Worm (Caenorhabditis elegans) whole organism, midembryonic: ENCODE data around the gene C34C12.12.

Source experiments
- T22C8.4 ChIP-seq: fragments of 200-800 bp; sonication (Bioruptor generic); IDR thresholded peaks from 2 replicates; pipeline ENCODE4 v1.3.6; 2022; ENCODE audit warnings: missing genetic modification characterization, missing compliant biosample characterization
- flt-1 ChIP-seq: fragments of 200-800 bp; sonication (Bioruptor generic); IDR thresholded peaks from 2 replicates; pipeline ENCODE4 v1.3.6; 2022; ENCODE audit warnings: missing genetic modification characterization, missing compliant biosample characterization
- klf-2 ChIP-seq: fragments of 200-800 bp; sonication (Bioruptor generic); conservative IDR thresholded peaks from 2 replicates; pipeline ENCODE4 v1.3.6; 2022; ENCODE audit warnings: missing genetic modification reagents, missing genetic modification characterization, missing compliant biosample characterization
- med-1 ChIP-seq: sonication (generic microtip); optimal IDR thresholded peaks from 2 replicates; lab custom pipeline; 2017; ENCODE audit warnings: missing genetic modification characterization, mild to moderate bottlenecking, missing compliant biosample characterization, antibody characterized with exemption, missing genetic modification reagents; ENCODE audit not compliant: insufficient read depth
- tab-1 ChIP-seq: fragments of 200-800 bp; sonication (Bioruptor generic); IDR thresholded peaks from 2 replicates; pipeline ENCODE4 v1.3.6; 2022; ENCODE audit warnings: missing genetic modification characterization, missing compliant biosample characterization
- ztf-23 ChIP-seq: fragments of 200-800 bp; sonication (Bioruptor generic); IDR thresholded peaks from 2 replicates; pipeline ENCODE4 v1.3.6; 2022; ENCODE audit warnings: missing genetic modification reagents, missing genetic modification characterization, missing compliant biosample characterization
- ztf-29 ChIP-seq: fragments of 200-800 bp; sonication (Bioruptor generic); IDR thresholded peaks from 2 replicates; pipeline ENCODE4 v1.3.6; 2022; ENCODE audit warnings: missing genetic modification reagents, missing genetic modification characterization, missing compliant biosample characterization

DNA sequence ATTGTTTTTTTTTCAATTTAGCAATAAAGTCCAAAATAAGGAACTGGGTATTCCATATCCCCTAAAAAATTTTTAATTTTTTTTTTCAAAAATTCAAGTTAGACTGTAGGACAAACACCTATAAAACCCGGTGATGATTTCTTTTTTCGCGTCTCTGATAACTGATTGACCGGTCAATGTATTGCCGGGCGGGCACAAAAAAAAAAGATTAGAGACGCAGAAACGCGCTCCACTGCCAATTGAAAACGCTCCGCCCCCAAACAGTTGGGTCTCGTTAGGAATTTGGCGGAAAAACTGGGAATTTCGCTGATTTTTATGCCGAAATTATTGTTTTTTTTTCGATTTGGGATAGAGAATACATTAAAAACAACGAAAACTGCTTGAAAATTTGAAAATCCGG, 15.4 kb downstream of the C34C12.12 start:
- no peak for TF ChIP-seq klf-2 (GFP tag; lab: Robert Waterston, UW)
- no peak for TF ChIP-seq tab-1 (GFP tag; lab: Robert Waterston, UW)
- no peak for TF ChIP-seq ztf-23
- no peak for TF ChIP-seq flt-1 (GFP tag; lab: Robert Waterston, UW)
- no peak for TF ChIP-seq T22C8.4 (GFP tag; lab: Robert Waterston, UW)
- TF ChIP-seq med-1 (GFP tag; lab: Kevin White, UChicago): no peak
- no peak for TF ChIP-seq ztf-29 (GFP tag; lab: Robert Waterston, UW)
